Worm (Caenorhabditis elegans) whole organism, L1 larva: Measurements from ENCODE around the gene C14C6.6.

ENCODE experiments used
- egl-27 ChIP-seq, 2 experiments: fragments of 150-350 bp in 1 of 2; sonication (generic microtip); optimal IDR thresholded peaks; 3 replicates each; lab custom pipeline; 2017 to 2018; ENCODE audit warnings: missing biosample characterization in 2 of 2, missing genetic modification characterization in 2 of 2, missing genetic modification reagents in 2 of 2
- grh-1 ChIP-seq: fragments of 200-800 bp; sonication (Bioruptor generic); IDR thresholded peaks from 2 replicates; pipeline ENCODE4 v1.3.6; 2022; ENCODE audit warnings: missing genetic modification reagents, missing genetic modification characterization, missing compliant biosample characterization
- mep-1 ChIP-seq: fragments of 150-350 bp; optimal IDR thresholded peaks from 2 replicates; lab custom pipeline; 2014; ENCODE audit warnings: missing biosample characterization, missing genetic modification characterization

DNA sequence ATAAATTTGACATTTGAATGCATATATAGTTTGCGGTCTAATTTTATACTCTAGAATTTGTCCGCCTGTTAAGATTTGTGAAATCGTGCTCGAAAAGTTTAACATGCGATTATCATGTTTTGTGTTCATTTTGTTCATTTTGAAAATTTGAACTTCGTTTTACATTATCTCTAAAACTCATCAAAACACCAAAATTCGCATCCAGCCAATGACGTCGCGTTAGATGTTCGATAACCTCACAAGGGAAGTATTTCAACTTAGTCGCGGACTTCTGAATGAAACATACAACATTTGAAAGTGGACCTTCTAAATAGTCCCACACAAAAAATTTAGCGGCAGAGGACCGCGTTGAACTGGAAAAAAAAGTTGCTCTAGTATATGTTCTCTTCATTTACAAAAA is 6.4 kb downstream of the C14C6.6 start:
- TF ChIP-seq grh-1 (GFP tag; lab: Robert Waterston, UW) (no peak), egl-27 (tag; optimal IDR thresholded peaks at IDR 0.05; lab: Kevin White, UChicago) (no peak), mep-1 (tag; lab: Kevin White, UChicago) (no peak)
